Worm (Caenorhabditis elegans) whole organism, young adult: Measurements from ENCODE around the gene Y45G5AM.6.
A peak's percentile ranks its signal among the peaks of the same experiment; 100 is the strongest.

Experiments
- F39B2.1 ChIP-seq: fragments of 200-800 bp; sonication (Bioruptor generic); IDR thresholded peaks from 2 replicates; pipeline ENCODE4 v1.3.6; 2022; ENCODE audit warnings: missing genetic modification reagents, missing genetic modification characterization, missing compliant biosample characterization
- F55B11.4 ChIP-seq: sonication (generic microtip); optimal IDR thresholded peaks from 2 replicates; lab custom pipeline; 2016; ENCODE audit warnings: missing compliant biosample characterization, missing genetic modification characterization, borderline replicate concordance; ENCODE audit not compliant: insufficient read depth
- F57C9.4 ChIP-seq: sonication (generic microtip); optimal IDR thresholded peaks from 2 replicates; lab custom pipeline; 2017; ENCODE audit warnings: mild to moderate bottlenecking, missing genetic modification characterization, missing compliant biosample characterization
- K12H6.12 ChIP-seq: fragments of 200-800 bp; sonication (Bioruptor generic); optimal IDR thresholded peaks from 2 replicates; lab custom pipeline; 2018; ENCODE audit warnings: mild to moderate bottlenecking, missing genetic modification characterization, missing compliant biosample characterization
- T07F8.4 ChIP-seq: sonication (generic microtip); optimal IDR thresholded peaks from 2 replicates; lab custom pipeline; 2016; ENCODE audit warnings: mild to moderate bottlenecking, missing genetic modification characterization, moderate library complexity, missing compliant biosample characterization
- Y53G8AR.9 ChIP-seq: fragments of 200-800 bp; sonication (Bioruptor generic); conservative IDR thresholded peaks from 2 replicates; pipeline ENCODE4 v1.3.6; 2022; ENCODE audit warnings: missing genetic modification reagents, missing genetic modification characterization, missing compliant biosample characterization
- Y95B8A.8 ChIP-seq: fragments of 200-800 bp; sonication (Bioruptor generic); IDR thresholded peaks from 2 replicates; pipeline ENCODE4 v1.3.6; 2022; ENCODE audit warnings: missing genetic modification reagents, missing genetic modification characterization, missing compliant biosample characterization
- aptf-3 ChIP-seq: fragments of 200-800 bp; sonication (Bioruptor generic); IDR thresholded peaks from 2 replicates; pipeline ENCODE4 v1.3.6; 2022; ENCODE audit warnings: missing genetic modification characterization, missing compliant biosample characterization
- attf-3 ChIP-seq: fragments of 200-800 bp; sonication (Bioruptor generic); conservative IDR thresholded peaks from 2 replicates; pipeline ENCODE4 v1.3.6; 2022; ENCODE audit warnings: missing genetic modification reagents, missing genetic modification characterization, missing compliant biosample characterization
- attf-5 ChIP-seq: fragments of 200-800 bp; sonication (Bioruptor generic); optimal IDR thresholded peaks from 2 replicates; lab custom pipeline; 2018; ENCODE audit warnings: mild to moderate bottlenecking, missing genetic modification characterization, missing compliant biosample characterization
- attf-6 ChIP-seq: fragments of 200-800 bp; sonication (Bioruptor generic); IDR thresholded peaks from 2 replicates; pipeline ENCODE4 v1.3.6; 2022; ENCODE audit warnings: missing genetic modification reagents, missing genetic modification characterization, missing compliant biosample characterization
- bed-2 ChIP-seq: fragments of 200-800 bp; sonication (Bioruptor generic); IDR thresholded peaks from 2 replicates; pipeline ENCODE4 v1.3.6; 2022; ENCODE audit warnings: missing genetic modification reagents, missing genetic modification characterization, missing compliant biosample characterization
- ccch-3 ChIP-seq: fragments of 200-800 bp; sonication (Bioruptor generic); optimal IDR thresholded peaks from 2 replicates; lab custom pipeline; 2018; ENCODE audit warnings: mild to moderate bottlenecking, missing genetic modification characterization, missing compliant biosample characterization
- cebp-1 ChIP-seq, 2 experiments: fragments of 200-800 bp in 1 of 2; sonication (Bioruptor generic) in 1 of 2; sonication (generic microtip) in 1 of 2; IDR thresholded peaks in 1 of 2; optimal IDR thresholded peaks in 1 of 2; 2 replicates each; pipeline versions ENCODE4 v1.3.6 to Lab custom; 2017 to 2022; ENCODE audit warnings: missing compliant biosample characterization in 2 of 2, missing genetic modification characterization in 2 of 2, mild to moderate bottlenecking in 1 of 2, missing genetic modification reagents in 1 of 2, moderate library complexity in 1 of 2
- ceh-100 ChIP-seq: fragments of 200-800 bp; sonication (Bioruptor generic); IDR thresholded peaks from 2 replicates; pipeline ENCODE4 v1.3.6; 2022; ENCODE audit warnings: missing genetic modification reagents, missing genetic modification characterization, missing compliant biosample characterization
- chd-7 ChIP-seq: sonication (generic microtip); optimal IDR thresholded peaks from 2 replicates; lab custom pipeline; 2016; ENCODE audit warnings: mild to moderate bottlenecking, missing genetic modification characterization, moderate library complexity, missing compliant biosample characterization
- dox-1 ChIP-seq: fragments of 200-800 bp; sonication (Bioruptor generic); IDR thresholded peaks from 2 replicates; pipeline ENCODE4 v1.3.6; 2022; ENCODE audit warnings: missing genetic modification reagents, missing genetic modification characterization, missing compliant biosample characterization
- dpl-1 ChIP-seq: fragments of 150-350 bp; optimal IDR thresholded peaks from 2 replicates; lab custom pipeline; 2014; ENCODE audit warnings: missing biosample characterization, missing genetic modification reagents, missing genetic modification characterization
- efl-1 ChIP-seq: fragments of 150-350 bp; optimal IDR thresholded peaks from 2 replicates; lab custom pipeline; 2014; ENCODE audit warnings: missing biosample characterization, missing genetic modification reagents, missing genetic modification characterization
- egl-18 ChIP-seq: fragments of 200-800 bp; sonication (Bioruptor generic); IDR thresholded peaks from 2 replicates; pipeline ENCODE4 v1.3.6; 2022; ENCODE audit warnings: missing genetic modification reagents, missing genetic modification characterization, missing compliant biosample characterization
- egl-44 ChIP-seq: fragments of 200-800 bp; sonication (Bioruptor generic); IDR thresholded peaks from 2 replicates; pipeline ENCODE4 v1.3.6; 2022; ENCODE audit warnings: missing genetic modification reagents, missing genetic modification characterization, missing compliant biosample characterization
- ekl-4 ChIP-seq: fragments of 200-800 bp; sonication (Bioruptor generic); IDR thresholded peaks from 2 replicates; pipeline ENCODE4 v1.3.6; 2022; ENCODE audit warnings: missing genetic modification reagents, missing genetic modification characterization, missing compliant biosample characterization
- ets-4 ChIP-seq: fragments of 200-800 bp; sonication (Bioruptor generic); optimal IDR thresholded peaks from 2 replicates; lab custom pipeline; 2018; ENCODE audit warnings: mild to moderate bottlenecking, missing genetic modification characterization, missing compliant biosample characterization
- him-1 ChIP-seq: sonication (generic microtip); optimal IDR thresholded peaks from 2 replicates; lab custom pipeline; 2016; ENCODE audit warnings: missing genotype, missing genetic modification reagents, missing genetic modification characterization, missing compliant biosample characterization
- hlh-12 ChIP-seq: sonication (generic microtip); optimal IDR thresholded peaks from 2 replicates; lab custom pipeline; 2016; ENCODE audit warnings: missing genetic modification characterization, missing compliant biosample characterization
- let-607 ChIP-seq, 2 experiments: fragments of 200-800 bp in 1 of 2; sonication (Bioruptor generic) in 1 of 2; sonication (generic microtip) in 1 of 2; optimal IDR thresholded peaks; 2 replicates each; lab custom pipeline; 2016 to 2018; ENCODE audit warnings: mild to moderate bottlenecking in 2 of 2, missing compliant biosample characterization in 2 of 2, missing genetic modification characterization in 2 of 2, moderate library complexity in 2 of 2, missing genotype in 1 of 2
- lin-40 ChIP-seq: sonication (generic microtip); optimal IDR thresholded peaks from 2 replicates; lab custom pipeline; 2016; ENCODE audit warnings: missing genetic modification characterization, mild to moderate bottlenecking, missing compliant biosample characterization, missing genotype, missing genetic modification reagents
- lsy-27 ChIP-seq: sonication (generic microtip); optimal IDR thresholded peaks from 2 replicates; lab custom pipeline; 2017; ENCODE audit warnings: missing genetic modification characterization, mild to moderate bottlenecking, missing compliant biosample characterization, antibody characterized with exemption, missing genotype, borderline replicate concordance; ENCODE audit not compliant: insufficient read depth
- mcd-1 ChIP-seq: fragments of 200-800 bp; sonication (Bioruptor generic); IDR thresholded peaks from 2 replicates; pipeline ENCODE4 v1.3.6; 2022; ENCODE audit warnings: missing genetic modification reagents, missing genetic modification characterization, missing compliant biosample characterization
- nhr-179 ChIP-seq: sonication (generic microtip); optimal IDR thresholded peaks from 2 replicates; lab custom pipeline; 2016; ENCODE audit warnings: mild to moderate bottlenecking, missing genetic modification characterization, missing compliant biosample characterization
- nhr-80 ChIP-seq: sonication (generic microtip); optimal IDR thresholded peaks from 2 replicates; lab custom pipeline; 2016; ENCODE audit warnings: missing genetic modification characterization, missing compliant biosample characterization
- nhr-90 ChIP-seq: sonication (generic microtip); optimal IDR thresholded peaks from 2 replicates; lab custom pipeline; 2016; ENCODE audit warnings: missing genotype, mild to moderate bottlenecking, missing genetic modification characterization, missing compliant biosample characterization
- pha-4 ChIP-seq: fragments of 150-350 bp; sonication (generic microtip); optimal IDR thresholded peaks from 2 replicates; lab custom pipeline; 2014; ENCODE audit warnings: missing biosample characterization, missing genetic modification reagents, missing genetic modification characterization
- sdz-38 ChIP-seq: sonication (generic microtip); optimal IDR thresholded peaks from 2 replicates; lab custom pipeline; 2016; ENCODE audit warnings: missing genotype, missing genetic modification characterization, missing compliant biosample characterization
- snpc-4 ChIP-seq, 5 experiments: fragments of 150-350 bp in 1 of 5; sonication (generic microtip) in 4 of 5; optimal IDR thresholded peaks; 2 replicates each; lab custom pipeline; 2014 to 2018; ENCODE audit warnings: missing genetic modification characterization in 5 of 5, missing biosample characterization in 3 of 5, antibody characterized with exemption in 2 of 5, mild to moderate bottlenecking in 2 of 5, missing compliant biosample characterization in 2 of 5, missing genotype in 2 of 5, moderate library complexity in 2 of 5, missing genetic modification reagents in 1 of 5
- somi-1 ChIP-seq: fragments of 200-800 bp; sonication (Bioruptor generic); optimal IDR thresholded peaks from 2 replicates; lab custom pipeline; 2018; ENCODE audit warnings: mild to moderate bottlenecking, missing genetic modification characterization, missing compliant biosample characterization
- sptf-2 ChIP-seq: fragments of 200-800 bp; sonication (Bioruptor generic); optimal IDR thresholded peaks from 2 replicates; lab custom pipeline; 2018; ENCODE audit warnings: mild to moderate bottlenecking, missing genetic modification characterization, missing compliant biosample characterization
- tbp1 ChIP-seq: fragments of 200-800 bp; sonication (Bioruptor generic); optimal IDR thresholded peaks from 2 replicates; lab custom pipeline; 2018; ENCODE audit warnings: mild to moderate bottlenecking, missing genetic modification characterization, missing compliant biosample characterization
- unc-130 ChIP-seq: sonication (generic microtip); optimal IDR thresholded peaks from 2 replicates; lab custom pipeline; 2016; ENCODE audit warnings: missing genetic modification reagents, missing genetic modification characterization, missing compliant biosample characterization
- xnd-1 ChIP-seq: sonication (generic microtip); optimal IDR thresholded peaks from 2 replicates; lab custom pipeline; 2016; ENCODE audit warnings: missing genotype, missing genetic modification reagents, missing genetic modification characterization, missing compliant biosample characterization
- zfh-2 ChIP-seq: fragments of 200-800 bp; sonication (Bioruptor generic); conservative IDR thresholded peaks from 2 replicates; pipeline ENCODE4 v1.3.6; 2022; ENCODE audit warnings: missing genetic modification reagents, missing genetic modification characterization, missing compliant biosample characterization
- ztf-22 ChIP-seq: fragments of 200-800 bp; sonication (Bioruptor generic); optimal IDR thresholded peaks from 2 replicates; lab custom pipeline; 2018; ENCODE audit warnings: mild to moderate bottlenecking, missing genetic modification characterization, moderate library complexity, missing compliant biosample characterization
- ztf-26 ChIP-seq: sonication (generic microtip); optimal IDR thresholded peaks from 2 replicates; lab custom pipeline; 2017; ENCODE audit warnings: missing genetic modification characterization, missing compliant biosample characterization

The Y45G5AM.6 gene

DNA sequence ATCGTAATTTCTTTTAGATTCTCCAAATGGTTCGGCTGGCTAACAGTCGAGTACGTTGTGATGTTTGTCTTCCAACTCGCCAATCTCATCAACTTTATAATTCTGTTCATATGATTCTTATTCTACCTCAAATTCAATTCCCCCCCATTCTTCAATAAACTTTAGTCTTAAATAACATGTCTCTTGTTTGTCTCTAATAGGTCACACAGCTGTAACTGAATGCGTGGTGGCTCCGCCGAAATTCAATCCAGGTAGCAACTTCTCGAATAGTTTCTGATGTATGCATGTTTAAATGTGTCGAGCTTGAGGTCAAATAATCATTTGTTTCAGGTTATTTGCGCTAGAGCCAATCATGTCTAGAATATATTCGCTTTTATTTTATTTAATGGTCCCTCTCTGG, 13.4 kb downstream of the Y45G5AM.6 start, which contains the start of gene lgc-29 (continued):
- TF ChIP-seq sptf-2 (GFP tag; lab: Kevin White, UChicago) (no peak), zfh-2 (no peak), F57C9.4 (no peak)

DNA sequence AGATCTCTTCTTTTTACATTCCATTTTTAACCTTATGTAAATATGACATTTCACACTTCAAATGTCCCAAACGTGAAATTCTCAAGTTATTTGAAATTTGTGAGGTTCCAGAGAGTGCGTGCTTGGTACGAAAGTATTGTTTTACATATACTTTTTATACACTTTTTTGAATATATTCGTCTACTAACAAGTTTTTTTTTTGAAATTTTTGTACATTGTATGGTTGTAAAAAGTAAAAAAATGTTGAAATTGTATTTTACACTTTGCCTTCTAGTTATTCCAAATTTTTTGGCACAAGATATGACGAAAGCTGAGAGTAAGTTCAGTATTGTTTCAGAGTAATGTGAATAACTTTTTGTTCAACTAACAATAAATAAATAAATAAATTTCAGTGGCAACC, 17.4 kb downstream of the Y45G5AM.6 start, which contains the start of gene lgc-1:
Gene lgc-1 (plus strand): TSS at position 301 of the 400 bp plus-strand sequence.
- TF ChIP-seq chd-7, result no peak
- TF ChIP-seq ccch-3 (GFP tag; lab: Kevin White, UChicago), result no peak
- TF ChIP-seq Y53G8AR.9 (GFP tag; lab: Robert Waterston, UW), result no peak
- TF ChIP-seq nhr-90 (tag; lab: Kevin White, UChicago), result no peak
- no peak for TF ChIP-seq F57C9.4
- TF ChIP-seq F55B11.4, result no peak
- no peak for TF ChIP-seq egl-18 (GFP tag; lab: Robert Waterston, UW)
- no peak for TF ChIP-seq pha-4 (tag; lab: Kevin White, UChicago)
- no peak for TF ChIP-seq mcd-1 (GFP tag; lab: Robert Waterston, UW)

- TF ChIP-seq snpc-4 (GFP tag; optimal IDR thresholded peaks at IDR 0.05; lab: Kevin White, UChicago), result no peak
- TF ChIP-seq snpc-4 (tag; optimal IDR thresholded peaks at IDR 0.05; lab: Kevin White, UChicago), result peak in 1 of 4 experiments; percentile 2
- no peak for TF ChIP-seq T07F8.4 (tag; lab: Kevin White, UChicago)
- peak; percentile 83 for TF ChIP-seq nhr-80 (tag; lab: Kevin White, UChicago)
- TF ChIP-seq attf-6 (GFP tag; lab: Robert Waterston, UW), result no peak
- TF ChIP-seq ztf-22 (GFP tag; lab: Kevin White, UChicago), result peak; percentile 35
- no peak for TF ChIP-seq him-1
- peak; percentile 79 for TF ChIP-seq pha-4 (tag; lab: Kevin White, UChicago)
- no peak for TF ChIP-seq Y53G8AR.9 (GFP tag; lab: Robert Waterston, UW)
- TF ChIP-seq F55B11.4, result no peak
- TF ChIP-seq efl-1 (GFP tag; lab: Kevin White, UChicago), result no peak
- TF ChIP-seq let-607 (tag; optimal IDR thresholded peaks at IDR 0.05; lab: Kevin White, UChicago), result peak in 1 of 2 experiments; percentile 44
- TF ChIP-seq cebp-1 (GFP tag; IDR thresholded peaks at IDR 0.05; lab: Robert Waterston, UW), result no peak
- peak; percentile 73 for TF ChIP-seq cebp-1 (tag; optimal IDR thresholded peaks at IDR 0.05; lab: Kevin White, UChicago)
- TF ChIP-seq dox-1 (GFP tag; lab: Robert Waterston, UW), result peak; percentile 51
- TF ChIP-seq attf-3 (GFP tag; lab: Robert Waterston, UW), result no peak
- TF ChIP-seq lsy-27, result no peak
- TF ChIP-seq ets-4 (GFP tag; lab: Kevin White, UChicago), result no peak
- no peak for TF ChIP-seq hlh-12
- no peak for TF ChIP-seq aptf-3 (GFP tag; lab: Robert Waterston, UW)
- TF ChIP-seq unc-130 (GFP tag; lab: Kevin White, UChicago), result no peak
- TF ChIP-seq chd-7, result peak; percentile 16
- TF ChIP-seq egl-44, result no peak
- no peak for TF ChIP-seq xnd-1
- TF ChIP-seq ceh-100 (GFP tag; lab: Robert Waterston, UW), result no peak
- no peak for TF ChIP-seq nhr-179 (tag; lab: Kevin White, UChicago)
- no peak for TF ChIP-seq K12H6.12 (tag; lab: Kevin White, UChicago)
- TF ChIP-seq lin-40 (tag; lab: Kevin White, UChicago), result peak; percentile 77
- no peak for TF ChIP-seq bed-2 (GFP tag; lab: Robert Waterston, UW)
- TF ChIP-seq Y95B8A.8 (GFP tag; lab: Robert Waterston, UW), result no peak
- peak; percentile 33 for TF ChIP-seq tbp1 (GFP tag; lab: Kevin White, UChicago)
- TF ChIP-seq ccch-3 (GFP tag; lab: Kevin White, UChicago), result no peak
- peak; percentile 25 for TF ChIP-seq ztf-26 (tag; lab: Kevin White, UChicago)
- peak; percentile 42 for TF ChIP-seq mcd-1 (GFP tag; lab: Robert Waterston, UW)
- TF ChIP-seq F39B2.1 (GFP tag; lab: Robert Waterston, UW), result no peak
- TF ChIP-seq dpl-1 (GFP tag; lab: Kevin White, UChicago), result no peak
- no peak for TF ChIP-seq ekl-4
- no peak for TF ChIP-seq sptf-2 (GFP tag; lab: Kevin White, UChicago)
- peak; percentile 51 for TF ChIP-seq somi-1 (GFP tag; lab: Kevin White, UChicago)
- TF ChIP-seq sdz-38 (tag; lab: Kevin White, UChicago), result no peak
- TF ChIP-seq attf-5 (GFP tag; lab: Kevin White, UChicago), result peak; percentile 29
Observed at ce11 chrV:4131471-4131939, 20.6 kb downstream of the Y45G5AM.6 start, which contains the start of gene nhr-57. TSS of gene nhr-57 (plus strand) at chrV:4131889.
